Comparison of ENCODE assay signal across 2 fruit fly cellular contexts in genomic region chr3R:28845981-28846380, dm6.
A peak's percentile ranks its signal among the peaks of the same experiment; 100 is the strongest.
TF ChIP-seq lines count a peak whose summit lies in the region.

No protein-coding gene starts in this region.

- no peak for TF ChIP-seq CTCF in whole organism, embryonic (GFP tag; optimal IDR thresholded peaks at IDR 0.05; lab: Kevin White, UChicago)

TF ChIP-seq in whole organism, embryonic, 481 proteins besides CTCF, POLR2A, EP300 and RAD21 (continues in another document):
- TF ChIP-seq gsb (GFP tag; IDR thresholded peaks at IDR 0.05; lab: Robert Waterston, UW) = 0 out of 2 replicates have a peak, but pooled peaks have one; percentile 10
- TF ChIP-seq CG18599 (GFP tag; optimal IDR thresholded peaks at IDR 0.05; lab: Kevin White, UChicago) = no peak
- TF ChIP-seq fd64A (GFP tag; optimal IDR thresholded peaks at IDR 0.05; lab: Kevin White, UChicago) = no peak
- TF ChIP-seq unpg (GFP tag; optimal IDR thresholded peaks at IDR 0.05; lab: Kevin White, UChicago) = no peak
- TF ChIP-seq CG10543 (GFP tag; optimal IDR thresholded peaks at IDR 0.05; lab: Kevin White, UChicago) = peak; percentile 25
- no peak for TF ChIP-seq CG18619 (GFP tag; optimal IDR thresholded peaks at IDR 0.05; lab: Kevin White, UChicago)
- TF ChIP-seq bowl (GFP tag; IDR thresholded peaks at IDR 0.05; lab: Robert Waterston, UW) = no peak
- TF ChIP-seq onecut (GFP tag; IDR thresholded peaks at IDR 0.05; lab: Robert Waterston, UW) = no peak
- no peak for TF ChIP-seq CG10462 (GFP tag; optimal IDR thresholded peaks at IDR 0.05; lab: Kevin White, UChicago)
- TF ChIP-seq abd-A (tag; optimal IDR thresholded peaks at IDR 0.05; lab: Kevin White, UChicago) = peak; percentile 74
- TF ChIP-seq rib (GFP tag; IDR thresholded peaks at IDR 0.05; lab: Robert Waterston, UW) = 0 out of 2 replicates have a peak, but pooled peaks have one; percentile 28
- no peak for TF ChIP-seq CG42726 (GFP tag; IDR thresholded peaks at IDR 0.05; lab: Robert Waterston, UW; ENCODE audit: partially characterized antibody)
- no peak for TF ChIP-seq luna (GFP tag; optimal IDR thresholded peaks at IDR 0.05; lab: Kevin White, UChicago)
- no peak for TF ChIP-seq CG12236 (GFP tag; optimal IDR thresholded peaks at IDR 0.05; lab: Kevin White, UChicago)
- peak; percentile 61 for TF ChIP-seq CG4360 (GFP tag; IDR thresholded peaks at IDR 0.05; lab: Robert Waterston, UW)
- TF ChIP-seq CG6854 (GFP tag; optimal IDR thresholded peaks at IDR 0.05; lab: Kevin White, UChicago) = no peak
- TF ChIP-seq HLH4C (GFP tag; IDR thresholded peaks at IDR 0.05; lab: Robert Waterston, UW; ENCODE audit: partially characterized antibody) = 0 out of 3 replicates have a peak, but pooled peaks have one; percentile 8
- no peak for TF ChIP-seq NK7.1 (GFP tag; optimal IDR thresholded peaks at IDR 0.05; lab: Kevin White, UChicago)
- TF ChIP-seq Dll (GFP tag; IDR thresholded peaks at IDR 0.05; lab: Robert Waterston, UW; ENCODE audit: partially characterized antibody) = no peak
- 0 out of 3 replicates have a peak, but pooled peaks have one; percentile 19 for TF ChIP-seq row (GFP tag; IDR thresholded peaks at IDR 0.05; lab: Robert Waterston, UW)
- TF ChIP-seq CG14860 (GFP tag; IDR thresholded peaks at IDR 0.05; lab: Robert Waterston, UW; ENCODE audit: partially characterized antibody) = 0 out of 3 replicates have a peak, but pooled peaks have one; percentile 31
- peak; percentile 12; the same call in 1 of the 2 replicates for TF ChIP-seq Adf1 (GFP tag; IDR thresholded peaks at IDR 0.05; lab: Robert Waterston, UW)
- no peak for TF ChIP-seq exex (tag; optimal IDR thresholded peaks at IDR 0.05; lab: Kevin White, UChicago)
- TF ChIP-seq z (GFP tag; IDR thresholded peaks at IDR 0.05; lab: Robert Waterston, UW) = 0 out of 3 replicates have a peak, but pooled peaks have one; percentile 38
- no peak for TF ChIP-seq HLHmδ (GFP tag; optimal IDR thresholded peaks at IDR 0.05; lab: Kevin White, UChicago)
- no peak for TF ChIP-seq aop (GFP tag; IDR thresholded peaks at IDR 0.05; lab: Robert Waterston, UW)
- TF ChIP-seq CG17385 (GFP tag; optimal IDR thresholded peaks at IDR 0.05; lab: Kevin White, UChicago) = no peak
- peak; percentile 19 for TF ChIP-seq CG11504 (tag; optimal IDR thresholded peaks at IDR 0.05; lab: Kevin White, UChicago)
- TF ChIP-seq bbx (GFP tag; IDR thresholded peaks at IDR 0.05; lab: Robert Waterston, UW; ENCODE audit: partially characterized antibody) = peak; percentile 33; the same call in 1 of the 2 replicates
- no peak for TF ChIP-seq Awh (GFP tag; IDR thresholded peaks at IDR 0.05; lab: Robert Waterston, UW)
- TF ChIP-seq D19A (tag; optimal IDR thresholded peaks at IDR 0.05; lab: Kevin White, UChicago) = peak; percentile 26
- no peak for TF ChIP-seq jigr1 (GFP tag; IDR thresholded peaks at IDR 0.05; lab: Robert Waterston, UW)
- TF ChIP-seq Atf3 (GFP tag; optimal IDR thresholded peaks at IDR 0.05; lab: Kevin White, UChicago) = no peak
- TF ChIP-seq CG2199 (GFP tag; IDR thresholded peaks at IDR 0.05; lab: Robert Waterston, UW) = 0 out of 3 replicates have a peak, but pooled peaks have one; percentile 43
- TF ChIP-seq grn (GFP tag; optimal IDR thresholded peaks at IDR 0.05; lab: Kevin White, UChicago) = no peak
- TF ChIP-seq fd102C (GFP tag; optimal IDR thresholded peaks at IDR 0.05; lab: Kevin White, UChicago) = no peak
- TF ChIP-seq pros (GFP tag; optimal IDR thresholded peaks at IDR 0.05; lab: Kevin White, UChicago) = peak; percentile 54
- peak; percentile 33; the same call in 1 of the 3 replicates for TF ChIP-seq sr (GFP tag; IDR thresholded peaks at IDR 0.05; lab: Robert Waterston, UW)
- peak; percentile 30 for TF ChIP-seq CG12769 (tag; optimal IDR thresholded peaks at IDR 0.05; lab: Kevin White, UChicago)
- TF ChIP-seq crol (GFP tag; IDR thresholded peaks at IDR 0.05; lab: Robert Waterston, UW) = peak; percentile 96
- TF ChIP-seq nerfin-1 (tag; optimal IDR thresholded peaks at IDR 0.05; lab: Kevin White, UChicago) = peak; percentile 61
- peak; percentile 19; the same call in 1 of the 2 replicates for TF ChIP-seq Ptx1 (GFP tag; IDR thresholded peaks at IDR 0.05; lab: Robert Waterston, UW)
- no peak for TF ChIP-seq cas (GFP tag; IDR thresholded peaks at IDR 0.05; lab: Robert Waterston, UW)

TF ChIP-seq in whole organism, prepupa, 60 proteins besides CTCF, POLR2A, EP300 and RAD21:
- TF ChIP-seq svp (GFP tag; lab: Kevin White, UChicago) (peak; percentile 13), eg (GFP tag; IDR thresholded peaks at IDR 0.05; lab: Robert Waterston, UW) (0 out of 3 replicates have a peak, but pooled peaks have one; percentile 22), net (GFP tag; optimal IDR thresholded peaks at IDR 0.05; lab: Kevin White, UChicago) (no peak), Ets21C (GFP tag; optimal IDR thresholded peaks at IDR 0.05; lab: Kevin White, UChicago) (no peak), CG11294 (GFP tag; IDR thresholded peaks at IDR 0.05; lab: Robert Waterston, UW) (no peak)
